Worm (Caenorhabditis elegans) whole organism, early embryonic: ENCODE data around the gene F09C6.12.

ENCODE experiments used
- B0310.2 ChIP-seq: sonication (generic microtip); optimal IDR thresholded peaks from 2 replicates; lab custom pipeline; 2016; ENCODE audit warnings: mild to moderate bottlenecking, missing genetic modification characterization, missing compliant biosample characterization
- ama-1 ChIP-seq: fragments of 150-350 bp; optimal IDR thresholded peaks from 2 replicates; lab custom pipeline; 2014
- hmbx-1 ChIP-seq: sonication (generic microtip); optimal IDR thresholded peaks from 2 replicates; lab custom pipeline; 2016; ENCODE audit warnings: mild to moderate bottlenecking, missing genetic modification characterization, missing compliant biosample characterization
- hmg-4 ChIP-seq: fragments of 200-800 bp; sonication (Bioruptor generic); optimal IDR thresholded peaks from 2 replicates; lab custom pipeline; 2018; ENCODE audit warnings: mild to moderate bottlenecking, missing genetic modification characterization, missing compliant biosample characterization
- tbx-37 ChIP-seq: fragments of 200-800 bp; sonication (Bioruptor generic); conservative IDR thresholded peaks from 2 replicates; pipeline ENCODE4 v1.3.6; 2022; ENCODE audit warnings: missing genetic modification reagents, missing genetic modification characterization, missing compliant biosample characterization
- tra-4 ChIP-seq: sonication (generic microtip); optimal IDR thresholded peaks from 2 replicates; lab custom pipeline; 2017; ENCODE audit warnings: missing genetic modification characterization, missing compliant biosample characterization

DNA sequence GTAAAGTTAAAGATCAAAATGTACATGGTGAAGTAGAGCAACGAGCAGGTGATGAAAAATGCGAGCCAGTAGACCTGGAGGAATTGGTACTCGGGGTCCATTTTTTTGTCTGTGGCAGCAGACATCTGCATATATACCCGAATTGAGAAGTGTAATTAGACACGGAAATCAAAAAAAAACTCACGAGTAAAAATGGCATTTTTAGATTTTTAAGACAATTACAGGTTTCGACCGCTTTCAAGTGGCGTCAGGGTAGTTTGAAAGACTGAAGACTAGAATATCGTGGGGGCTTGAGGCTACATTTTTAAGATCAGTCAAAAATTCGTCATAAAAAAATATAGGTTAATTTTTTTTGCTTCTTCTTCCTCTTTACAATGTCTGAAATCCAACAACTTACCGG, 20.1 kb downstream of the F09C6.12 start, which contains the start of gene srd-68:
- no peak for TF ChIP-seq ama-1 (lab: Kevin White, UChicago)
- no peak for TF ChIP-seq hmg-4 (GFP tag; lab: Kevin White, UChicago)
- no peak for TF ChIP-seq tra-4 (tag; lab: Kevin White, UChicago)
- no peak for TF ChIP-seq hmbx-1 (tag; lab: Kevin White, UChicago)
- TF ChIP-seq tbx-37, result no peak
- TF ChIP-seq B0310.2 (tag; lab: Kevin White, UChicago), result no peak
